Fruit fly (Drosophila melanogaster) whole organism, embryonic: ENCODE results near the gene CG15725.
A peak's percentile ranks its signal among the peaks of the same experiment; 100 is the strongest.

Experiments
- Bdp1 ChIP-seq: fragments of 200-800 bp; sonication (Bioruptor generic); optimal IDR thresholded peaks from 3 replicates; lab custom pipeline; 2016; ENCODE audit warnings: missing biosample characterization, missing genetic modification characterization
- CG11247 ChIP-seq: fragments of 200-800 bp; sonication (Bioruptor generic); IDR thresholded peaks from 2 replicates; pipeline ENCODE4 v1.3.6; 2022; ENCODE audit warnings: missing biosample characterization, missing genetic modification characterization
- CG12659 ChIP-seq: fragments of 200-800 bp; sonication (Bioruptor generic); optimal IDR thresholded peaks from 3 replicates; lab custom pipeline; 2017; ENCODE audit warnings: mild to moderate bottlenecking, missing biosample characterization, missing genetic modification reagents, missing genetic modification characterization
- CG14050 ChIP-seq: fragments of 200-800 bp; sonication (Bioruptor generic); IDR thresholded peaks from 3 replicates; pipeline ENCODE4 v1.3.6; 2022; ENCODE audit warnings: missing biosample characterization, missing genetic modification characterization
- CG1602 ChIP-seq: fragments of 200-800 bp; sonication (Bioruptor generic); optimal IDR thresholded peaks from 3 replicates; lab custom pipeline; 2016; ENCODE audit warnings: missing biosample characterization, missing genetic modification characterization
- CG17385 ChIP-seq: fragments of 200-800 bp; sonication (Bioruptor generic); optimal IDR thresholded peaks from 3 replicates; lab custom pipeline; 2018; ENCODE audit warnings: missing biosample characterization, mild to moderate bottlenecking, missing genetic modification characterization
- CG17612 ChIP-seq: fragments of 200-800 bp; sonication (Bioruptor generic); IDR thresholded peaks from 2 replicates; pipeline ENCODE4 v1.3.6; 2022; ENCODE audit warnings: missing biosample characterization, missing genetic modification characterization
- CG18619 ChIP-seq: fragments of 200-800 bp; sonication (Bioruptor generic); optimal IDR thresholded peaks from 3 replicates; lab custom pipeline; 2017; ENCODE audit warnings: missing biosample characterization, mild to moderate bottlenecking, missing genetic modification characterization
- CG30020 ChIP-seq: fragments of 200-800 bp; optimal IDR thresholded peaks from 2 replicates; lab custom pipeline; 2019; ENCODE audit warnings: missing biosample characterization, mild to moderate bottlenecking, missing genetic modification characterization, moderate library complexity
- CG30403 ChIP-seq: fragments of 200-800 bp; sonication (Bioruptor generic); optimal IDR thresholded peaks from 3 replicates; lab custom pipeline; 2016; ENCODE audit warnings: missing biosample characterization, missing genetic modification characterization
- CG30431 ChIP-seq: fragments of 200-800 bp; sonication (Bioruptor generic); optimal IDR thresholded peaks from 2 replicates; lab custom pipeline; 2017; ENCODE audit warnings: missing biosample characterization, missing genetic modification characterization
- CG31224 ChIP-seq: fragments of 200-800 bp; sonication (Bioruptor generic); IDR thresholded peaks from 2 replicates; pipeline ENCODE4 v1.3.6; 2022; ENCODE audit warnings: missing biosample characterization, missing genetic modification characterization
- CG3163 ChIP-seq: fragments of 200-800 bp; sonication (Bioruptor generic); optimal IDR thresholded peaks from 3 replicates; lab custom pipeline; 2016; ENCODE audit warnings: missing biosample characterization, missing genetic modification characterization
- CG34376 ChIP-seq: fragments of 200-800 bp; sonication (Bioruptor generic); optimal IDR thresholded peaks from 2 replicates; lab custom pipeline; 2018; ENCODE audit warnings: missing biosample characterization, mild to moderate bottlenecking, missing genetic modification characterization
- CG3995 ChIP-seq: fragments of 200-800 bp; sonication (Bioruptor generic); optimal IDR thresholded peaks from 3 replicates; lab custom pipeline; 2016; ENCODE audit warnings: missing biosample characterization, missing genetic modification characterization
- CG4730 ChIP-seq: fragments of 200-800 bp; sonication (Bioruptor generic); IDR thresholded peaks from 2 replicates; pipeline ENCODE4 v1.3.6; 2022; ENCODE audit warnings: missing biosample characterization, missing genetic modification characterization
- CG6272 ChIP-seq: fragments of 200-800 bp; sonication (Bioruptor generic); IDR thresholded peaks from 2 replicates; pipeline ENCODE4 v1.3.6; 2022; ENCODE audit warnings: missing biosample characterization, missing genetic modification characterization
- CG6683 ChIP-seq: fragments of 200-800 bp; sonication (Bioruptor generic); optimal IDR thresholded peaks from 2 replicates; lab custom pipeline; 2017; ENCODE audit warnings: missing biosample characterization, mild to moderate bottlenecking, missing genetic modification characterization, missing genetic modification reagents
- CG8359 ChIP-seq: fragments of 200-800 bp; sonication (Bioruptor generic); optimal IDR thresholded peaks from 2 replicates; lab custom pipeline; 2017; ENCODE audit warnings: missing biosample characterization, mild to moderate bottlenecking, missing genetic modification characterization, borderline replicate concordance
- Dip2 ChIP-seq: fragments of 200-800 bp; sonication (Bioruptor generic); IDR thresholded peaks from 2 replicates; pipeline ENCODE4 v1.3.6; 2022; ENCODE audit warnings: missing biosample characterization, missing genetic modification characterization
- Doc2 ChIP-seq: fragments of 200-800 bp; sonication (Bioruptor generic); IDR thresholded peaks from 2 replicates; pipeline ENCODE4 v1.3.6; 2022; ENCODE audit warnings: missing biosample characterization, missing genetic modification characterization
- Dref ChIP-seq: fragments of 200-800 bp; sonication (Bioruptor generic); IDR thresholded peaks from 2 replicates; pipeline ENCODE4 v1.3.6; 2022; ENCODE audit warnings: missing biosample characterization, missing genetic modification characterization
- Fer2 ChIP-seq: fragments of 200-800 bp; sonication (Bioruptor generic); optimal IDR thresholded peaks from 2 replicates; lab custom pipeline; 2018; ENCODE audit warnings: missing biosample characterization, mild to moderate bottlenecking, missing genetic modification characterization, moderate library complexity
- GATAe ChIP-seq: fragments of 200-800 bp; sonication (Bioruptor generic); conservative IDR thresholded peaks from 2 replicates; pipeline ENCODE4 v1.3.6; 2022; ENCODE audit warnings: missing biosample characterization, missing genetic modification characterization
- Lim3 ChIP-seq: fragments of 200-800 bp; sonication (Bioruptor generic); IDR thresholded peaks from 2 replicates; pipeline ENCODE4 v1.3.6; 2022; ENCODE audit warnings: missing biosample characterization, missing genetic modification characterization
- Max ChIP-seq: fragments of 200-800 bp; sonication (Bioruptor generic); optimal IDR thresholded peaks from 2 replicates; lab custom pipeline; 2016; ENCODE audit warnings: missing biosample characterization, mild to moderate bottlenecking, missing genetic modification characterization
- Mes4 ChIP-seq: fragments of 200-800 bp; sonication (Bioruptor generic); optimal IDR thresholded peaks from 2 replicates; lab custom pipeline; 2016; ENCODE audit warnings: missing biosample characterization, missing genetic modification characterization
- NFAT ChIP-seq: fragments of 200-800 bp; sonication (Bioruptor generic); IDR thresholded peaks from 2 replicates; pipeline ENCODE4 v1.3.6; 2022; ENCODE audit warnings: missing biosample characterization, missing genetic modification characterization
- Oli ChIP-seq: fragments of 200-800 bp; sonication (Bioruptor generic); optimal IDR thresholded peaks from 2 replicates; lab custom pipeline; 2018; ENCODE audit warnings: missing biosample characterization, mild to moderate bottlenecking, missing genetic modification characterization, moderate library complexity
- Sin3A ChIP-seq: fragments of >200 bp; optimal IDR thresholded peaks from 2 replicates; lab custom pipeline; 2018
- Tbp ChIP-seq: fragments of >200 bp; optimal IDR thresholded peaks from 2 replicates; lab custom pipeline; 2018; ENCODE audit warnings: missing biosample characterization, missing genetic modification characterization
- Xbp1 ChIP-seq: fragments of 200-800 bp; sonication (Bioruptor generic); optimal IDR thresholded peaks from 3 replicates; lab custom pipeline; 2016; ENCODE audit warnings: missing biosample characterization, mild to moderate bottlenecking, missing genetic modification characterization
- ac ChIP-seq: fragments of 200-800 bp; sonication (Bioruptor generic); optimal IDR thresholded peaks from 3 replicates; lab custom pipeline; 2017; ENCODE audit warnings: missing biosample characterization, mild to moderate bottlenecking, missing genetic modification characterization
- amos ChIP-seq: fragments of 200-800 bp; sonication (Bioruptor generic); IDR thresholded peaks from 2 replicates; pipeline ENCODE4 v1.3.6; 2022; ENCODE audit warnings: missing biosample characterization, missing genetic modification characterization; ENCODE audit not compliant: partially characterized antibody
- ara ChIP-seq: fragments of 200-800 bp; sonication (Bioruptor generic); IDR thresholded peaks from 2 replicates; pipeline ENCODE4 v1.3.6; 2022; ENCODE audit warnings: missing biosample characterization, missing genetic modification characterization
- bab2 ChIP-seq: fragments of 200-800 bp; sonication (Bioruptor generic); optimal IDR thresholded peaks from 2 replicates; lab custom pipeline; 2016; ENCODE audit warnings: missing biosample characterization, missing genetic modification characterization
- ci ChIP-seq: fragments of 200-800 bp; sonication (Bioruptor generic); IDR thresholded peaks from 3 replicates; pipeline ENCODE4 v1.3.6; 2022; ENCODE audit warnings: missing biosample characterization, missing genetic modification characterization
- ems ChIP-seq: fragments of 200-800 bp; sonication (Bioruptor generic); optimal IDR thresholded peaks from 3 replicates; lab custom pipeline; 2016; ENCODE audit warnings: missing biosample characterization, missing genetic modification characterization
- fd3F ChIP-seq: fragments of 200-800 bp; sonication (Bioruptor generic); optimal IDR thresholded peaks from 2 replicates; lab custom pipeline; 2018; ENCODE audit warnings: missing biosample characterization, mild to moderate bottlenecking, missing genetic modification characterization, moderate library complexity
- gem ChIP-seq: fragments of 200-800 bp; sonication (Bioruptor generic); optimal IDR thresholded peaks from 2 replicates; lab custom pipeline; 2019; ENCODE audit warnings: missing biosample characterization, mild to moderate bottlenecking, missing genetic modification characterization, moderate library complexity
- gfzf ChIP-seq: fragments of 200-800 bp; sonication (Bioruptor generic); optimal IDR thresholded peaks from 2 replicates; lab custom pipeline; 2016; ENCODE audit warnings: missing biosample characterization, mild to moderate bottlenecking, missing genetic modification characterization, moderate library complexity
- gsb ChIP-seq: fragments of 200-800 bp; sonication (Bioruptor generic); IDR thresholded peaks from 2 replicates; pipeline ENCODE4 v1.3.6; 2022; ENCODE audit warnings: missing biosample characterization, missing genetic modification characterization
- jing ChIP-seq: fragments of 200-800 bp; sonication (Bioruptor generic); optimal IDR thresholded peaks from 2 replicates; lab custom pipeline; 2018; ENCODE audit warnings: missing biosample characterization, mild to moderate bottlenecking, missing genetic modification characterization
- kni ChIP-seq: fragments of 200-800 bp; sonication (Bioruptor generic); optimal IDR thresholded peaks from 3 replicates; lab custom pipeline; 2017; ENCODE audit warnings: mild to moderate bottlenecking, missing biosample characterization, missing genetic modification reagents, missing genetic modification characterization
- lilli ChIP-seq: fragments of 200-800 bp; sonication (Bioruptor generic); optimal IDR thresholded peaks from 3 replicates; lab custom pipeline; 2016; ENCODE audit warnings: missing biosample characterization, missing genetic modification characterization
- nerfin-1 ChIP-seq: fragments of 200-800 bp; sonication (Bioruptor generic); optimal IDR thresholded peaks from 3 replicates; lab custom pipeline; 2019; ENCODE audit warnings: missing biosample characterization, mild to moderate bottlenecking, missing genetic modification characterization, moderate library complexity
- ro ChIP-seq: fragments of 200-800 bp; sonication (Bioruptor generic); IDR thresholded peaks from 2 replicates; pipeline ENCODE4 v1.3.6; 2022; ENCODE audit warnings: missing biosample characterization, missing genetic modification characterization
- schlank ChIP-seq: fragments of 200-800 bp; sonication (Bioruptor generic); optimal IDR thresholded peaks from 2 replicates; lab custom pipeline; 2018; ENCODE audit warnings: missing biosample characterization, mild to moderate bottlenecking, missing genetic modification characterization
- seq ChIP-seq: fragments of 200-800 bp; sonication (Bioruptor generic); IDR thresholded peaks from 2 replicates; pipeline ENCODE4 v1.3.6; 2022; ENCODE audit warnings: missing biosample characterization, missing genetic modification characterization
- tgo ChIP-seq: fragments of 200-800 bp; sonication (Bioruptor generic); IDR thresholded peaks from 3 replicates; pipeline ENCODE4 v1.3.6; 2022; ENCODE audit warnings: missing biosample characterization, missing genetic modification characterization
- tin ChIP-seq: fragments of 200-800 bp; sonication (Bioruptor generic); optimal IDR thresholded peaks from 3 replicates; lab custom pipeline; 2016; ENCODE audit warnings: missing biosample characterization, missing genetic modification characterization
- tio ChIP-seq: fragments of 200-800 bp; sonication (Bioruptor generic); optimal IDR thresholded peaks from 2 replicates; lab custom pipeline; 2017; ENCODE audit warnings: missing biosample characterization, missing genetic modification characterization, inconsistent platforms

The CG15725 gene

dm6 chrX:12752196-12752595 is 46.5 kb downstream of the CG15725 start (continued):
- TF ChIP-seq Xbp1 (GFP tag; lab: Kevin White, UChicago), result peak; percentile 99
- TF ChIP-seq CG18619 (GFP tag; lab: Kevin White, UChicago), result peak; percentile 99
- peak; percentile 93 for TF ChIP-seq CG17385 (GFP tag; lab: Kevin White, UChicago)
- peak; percentile 98 for TF ChIP-seq CG17612
- peak; percentile 98 for TF ChIP-seq ci (GFP tag; lab: Robert Waterston, UW)
- TF ChIP-seq NFAT (GFP tag; lab: Robert Waterston, UW), result peak; percentile 99
- TF ChIP-seq CG31224 (GFP tag; lab: Robert Waterston, UW), result peak; percentile 97
- peak; percentile 99 for TF ChIP-seq ara
- TF ChIP-seq gem (tag; lab: Kevin White, UChicago), result peak; percentile 100
- peak; percentile 99 for TF ChIP-seq CG1602
- TF ChIP-seq Dref (GFP tag; lab: Robert Waterston, UW), result peak; percentile 52
- peak; percentile 99 for TF ChIP-seq CG12659 (GFP tag; lab: Kevin White, UChicago)
- TF ChIP-seq gfzf, result peak; percentile 44
- TF ChIP-seq CG8359, result peak; percentile 86
- TF ChIP-seq Fer2 (tag; lab: Kevin White, UChicago), result peak; percentile 98
- peak; percentile 97 for TF ChIP-seq Doc2 (GFP tag; lab: Robert Waterston, UW)
- peak; percentile 99 for TF ChIP-seq CG30431 (GFP tag; lab: Kevin White, UChicago)
- TF ChIP-seq ac (GFP tag; lab: Kevin White, UChicago), result peak; percentile 96
- peak; percentile 97 for TF ChIP-seq GATAe (GFP tag; lab: Robert Waterston, UW)
- peak; percentile 98 for TF ChIP-seq CG4730 (GFP tag; lab: Robert Waterston, UW)
- peak; percentile 97 for TF ChIP-seq schlank (tag; lab: Kevin White, UChicago)
- TF ChIP-seq tgo (GFP tag; lab: Robert Waterston, UW), result peak; percentile 99
- TF ChIP-seq CG34376 (GFP tag; lab: Kevin White, UChicago), result peak; percentile 97
- TF ChIP-seq ems (GFP tag; lab: Kevin White, UChicago), result peak; percentile 99
- TF ChIP-seq gsb (GFP tag; lab: Robert Waterston, UW), result peak; percentile 98
- TF ChIP-seq Tbp (GFP tag; lab: Kevin White, UChicago), result no peak
- TF ChIP-seq tio (GFP tag; lab: Kevin White, UChicago), result peak; percentile 99
- TF ChIP-seq CG30020, result peak; percentile 78
- peak; percentile 98 for TF ChIP-seq CG14050 (GFP tag; lab: Robert Waterston, UW)
- peak; percentile 72 for TF ChIP-seq Dip2 (GFP tag; lab: Robert Waterston, UW)
- peak; percentile 99 for TF ChIP-seq Max
- peak; percentile 98 for TF ChIP-seq fd3F
- peak; percentile 95 for TF ChIP-seq Lim3 (GFP tag; lab: Robert Waterston, UW)
- peak; percentile 98 for TF ChIP-seq lilli (GFP tag; lab: Kevin White, UChicago)
- peak; percentile 95 for TF ChIP-seq Bdp1 (GFP tag; lab: Kevin White, UChicago)
- TF ChIP-seq seq, result peak; percentile 97
- TF ChIP-seq CG11247 (GFP tag; lab: Robert Waterston, UW), result peak; percentile 99
- peak; percentile 100 for TF ChIP-seq CG30403 (GFP tag; lab: Kevin White, UChicago)
- TF ChIP-seq kni, result no peak
- peak; percentile 98 for TF ChIP-seq jing (GFP tag; lab: Kevin White, UChicago)
- peak; percentile 99 for TF ChIP-seq Mes4 (GFP tag; lab: Kevin White, UChicago)
- TF ChIP-seq tin (GFP tag; lab: Kevin White, UChicago), result peak; percentile 99
- peak; percentile 89 for TF ChIP-seq CG3995 (GFP tag; lab: Kevin White, UChicago)
- peak; percentile 98 for TF ChIP-seq CG6272 (GFP tag; lab: Robert Waterston, UW)
- TF ChIP-seq Sin3A (lab: Kevin White, UChicago), result no peak
- peak; percentile 98 for TF ChIP-seq CG6683 (GFP tag; lab: Kevin White, UChicago)
- peak; percentile 99 for TF ChIP-seq bab2 (GFP tag; lab: Kevin White, UChicago)
- no peak for TF ChIP-seq amos
- peak; percentile 94 for TF ChIP-seq CG3163 (GFP tag; lab: Kevin White, UChicago)
- peak; percentile 97 for TF ChIP-seq nerfin-1
- TF ChIP-seq Oli, result peak; percentile 99
- TF ChIP-seq ro, result peak; percentile 97
